Worm (Caenorhabditis elegans): ENCODE measurements around the gene C36A4.10.

DNA sequence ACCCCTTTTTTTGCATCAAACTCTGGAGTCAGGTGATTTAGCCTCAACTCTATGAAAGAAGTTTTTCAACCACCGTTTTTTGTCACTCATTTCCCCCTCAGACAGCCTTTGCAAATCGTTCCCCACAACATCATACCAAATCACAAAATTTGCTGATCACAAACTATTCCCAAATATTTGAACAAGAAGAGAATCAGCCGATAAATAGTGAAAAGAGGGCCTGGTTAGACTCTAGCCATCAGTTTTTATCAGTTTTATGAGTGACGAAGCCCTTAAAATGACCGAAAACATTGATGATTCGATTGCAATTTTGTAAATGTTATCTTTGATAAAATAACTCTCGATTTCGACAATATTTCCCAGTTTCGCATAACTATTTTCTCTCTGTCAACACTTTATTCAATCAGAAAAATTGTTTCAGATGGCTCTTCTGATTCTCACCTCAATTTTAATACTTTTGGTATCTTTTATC, 3.6 kb upstream of the C36A4.10 start, which contains the start of gene cyp-25A2:
- TF ChIP-seq lsy-2 (tag; optimal IDR thresholded peaks at IDR 0.05) (no peak), ama-1 (optimal IDR thresholded peaks at IDR 0.05) (no peak), fos-1 (tag; optimal IDR thresholded peaks at IDR 0.05) (peak; percentile 90), egl-27 (tag; optimal IDR thresholded peaks at IDR 0.05) (no peak), ztf-11 (tag; optimal IDR thresholded peaks at IDR 0.05) (no peak), skn-1 (tag; optimal IDR thresholded peaks at IDR 0.05) (no peak), snpc-4 (tag; optimal IDR thresholded peaks at IDR 0.05) (no peak), unc-39 (tag; optimal IDR thresholded peaks at IDR 0.05) (no peak), ztf-4 (tag; optimal IDR thresholded peaks at IDR 0.05) (no peak), nhr-23 (tag; optimal IDR thresholded peaks at IDR 0.05) (no peak)

Data from whole organism, L2 larva.